Worm (Caenorhabditis elegans) whole organism, L4 larva: ENCODE data around the gene mls-2.

Experiments used
- F10B5.3 ChIP-seq: sonication (generic microtip); optimal IDR thresholded peaks from 2 replicates; lab custom pipeline; 2016; ENCODE audit warnings: mild to moderate bottlenecking, missing genetic modification characterization, missing compliant biosample characterization
- F44E2.7 ChIP-seq: fragments of 200-800 bp; sonication (Bioruptor generic); IDR thresholded peaks from 2 replicates; pipeline ENCODE4 v2.1.2; 2022; ENCODE audit warnings: missing genetic modification characterization, missing compliant biosample characterization
- T20F7.1 ChIP-seq: fragments of 200-800 bp; sonication (Bioruptor generic); optimal IDR thresholded peaks from 2 replicates; lab custom pipeline; 2018; ENCODE audit warnings: mild to moderate bottlenecking, missing genetic modification characterization, missing compliant biosample characterization
- T26A8.4 ChIP-seq: fragments of 200-800 bp; sonication (Bioruptor generic); IDR thresholded peaks from 2 replicates; pipeline ENCODE4 v1.3.6; 2022; ENCODE audit warnings: missing genetic modification characterization, missing compliant biosample characterization
- Y105C5A.15 ChIP-seq: fragments of 200-800 bp; sonication (Bioruptor generic); IDR thresholded peaks from 2 replicates; pipeline ENCODE4 v1.3.6; 2022; ENCODE audit warnings: missing genetic modification characterization, missing compliant biosample characterization
- ZK337.2 ChIP-seq: fragments of 200-800 bp; sonication (Bioruptor generic); IDR thresholded peaks from 2 replicates; pipeline ENCODE4 v1.3.6; 2022; ENCODE audit warnings: missing genetic modification reagents, missing genetic modification characterization, missing compliant biosample characterization
- ama-1 ChIP-seq: fragments of 150-350 bp; optimal IDR thresholded peaks from 2 replicates; lab custom pipeline; 2014; ENCODE audit warnings: inconsistent platforms, mixed read lengths
- arid-1 ChIP-seq: fragments of 200-800 bp; sonication (Bioruptor generic); conservative IDR thresholded peaks from 2 replicates; pipeline ENCODE4 v1.3.6; 2022; ENCODE audit warnings: missing genetic modification reagents, missing genetic modification characterization, missing compliant biosample characterization
- ceh-20 ChIP-seq: fragments of 200-800 bp; sonication (Bioruptor generic); IDR thresholded peaks from 2 replicates; pipeline ENCODE4 v1.3.6; 2022; ENCODE audit warnings: missing genetic modification reagents, missing genetic modification characterization, missing compliant biosample characterization
- ceh-28 ChIP-seq: fragments of 150-350 bp; optimal IDR thresholded peaks from 2 replicates; lab custom pipeline; 2014; ENCODE audit warnings: missing biosample characterization, missing genetic modification reagents, missing genetic modification characterization
- ceh-32 ChIP-seq: sonication (generic microtip); optimal IDR thresholded peaks from 2 replicates; lab custom pipeline; 2016; ENCODE audit warnings: mild to moderate bottlenecking, missing genetic modification characterization, missing compliant biosample characterization; ENCODE audit not compliant: poor library complexity
- ceh-44 ChIP-seq: fragments of 200-800 bp; sonication (Bioruptor generic); IDR thresholded peaks from 2 replicates; pipeline ENCODE4 v1.3.6; 2022; ENCODE audit warnings: missing genetic modification reagents, missing genetic modification characterization, missing compliant biosample characterization
- ceh-82 ChIP-seq: sonication (generic microtip); optimal IDR thresholded peaks from 2 replicates; lab custom pipeline; 2017; ENCODE audit warnings: missing biosample characterization, missing genetic modification characterization
- cey-2 ChIP-seq: sonication (generic microtip); optimal IDR thresholded peaks from 3 replicates; lab custom pipeline; 2017; ENCODE audit warnings: missing genetic modification characterization, mild to moderate bottlenecking, missing compliant biosample characterization, antibody characterized with exemption, borderline replicate concordance; ENCODE audit not compliant: insufficient read depth
- daf-12 ChIP-seq: fragments of 150-350 bp; optimal IDR thresholded peaks from 2 replicates; lab custom pipeline; 2014; ENCODE audit warnings: missing biosample characterization, missing genetic modification reagents, missing genetic modification characterization
- daf-16 ChIP-seq, 3 experiments: sonication (generic microtip); optimal IDR thresholded peaks; 2 replicates each; lab custom pipeline; 2016 to 2017; ENCODE audit warnings: missing genetic modification characterization in 3 of 3, missing genetic modification reagents in 3 of 3, mild to moderate bottlenecking in 2 of 3, missing compliant biosample characterization in 2 of 3, missing biosample characterization in 1 of 3, moderate library complexity in 1 of 3
- daf-8 ChIP-seq: fragments of 200-800 bp; sonication (Bioruptor generic); IDR thresholded peaks from 2 replicates; pipeline ENCODE4 v1.3.6; 2022; ENCODE audit warnings: missing genetic modification characterization, missing compliant biosample characterization
- dmd-6 ChIP-seq: fragments of 200-800 bp; sonication (Bioruptor generic); IDR thresholded peaks from 2 replicates; pipeline ENCODE4 v1.3.6; 2022; ENCODE audit warnings: missing genetic modification reagents, missing genetic modification characterization, missing compliant biosample characterization
- dmd-8 ChIP-seq: fragments of 200-800 bp; sonication (Bioruptor generic); IDR thresholded peaks from 2 replicates; pipeline ENCODE4 v1.3.6; 2022; ENCODE audit warnings: missing genetic modification characterization, missing compliant biosample characterization
- dve-1 ChIP-seq: sonication (generic microtip); optimal IDR thresholded peaks from 2 replicates; lab custom pipeline; 2017; ENCODE audit warnings: antibody characterized with exemption, mild to moderate bottlenecking, missing genetic modification characterization, missing compliant biosample characterization; ENCODE audit not compliant: insufficient read depth
- egl-27 ChIP-seq: sonication (generic microtip); optimal IDR thresholded peaks from 3 replicates; lab custom pipeline; 2017; ENCODE audit warnings: missing biosample characterization, missing genetic modification reagents, missing genetic modification characterization
- fkh-10 ChIP-seq: fragments of 150-350 bp; optimal IDR thresholded peaks from 2 replicates; lab custom pipeline; 2014; ENCODE audit warnings: missing biosample characterization, missing genetic modification reagents, missing genetic modification characterization
- fos-1 ChIP-seq: fragments of 150-350 bp; optimal IDR thresholded peaks from 2 replicates; lab custom pipeline; 2014; ENCODE audit warnings: missing biosample characterization, missing genetic modification characterization
- hif-1 ChIP-seq, 2 experiments: sonication (generic microtip); optimal IDR thresholded peaks; 2 replicates each; lab custom pipeline; 2016 to 2017; ENCODE audit warnings: missing compliant biosample characterization in 2 of 2, missing genetic modification characterization in 2 of 2, missing genetic modification reagents in 2 of 2, missing genotype in 2 of 2, mild to moderate bottlenecking in 1 of 2
- hlh-30 ChIP-seq: sonication (generic microtip); optimal IDR thresholded peaks from 2 replicates; lab custom pipeline; 2017; ENCODE audit warnings: antibody characterized with exemption, mild to moderate bottlenecking, missing genetic modification characterization, missing compliant biosample characterization; ENCODE audit not compliant: insufficient read depth
- lim-7 ChIP-seq: fragments of 200-800 bp; sonication (Bioruptor generic); IDR thresholded peaks from 2 replicates; pipeline ENCODE4 v1.3.6; 2022; ENCODE audit warnings: missing genetic modification characterization, missing compliant biosample characterization
- lin-13 ChIP-seq: fragments of 150-350 bp; optimal IDR thresholded peaks from 2 replicates; lab custom pipeline; 2014; ENCODE audit warnings: missing biosample characterization, missing genetic modification reagents, missing genetic modification characterization
- lin-38 ChIP-seq: fragments of 200-800 bp; sonication (Bioruptor generic); IDR thresholded peaks from 2 replicates; pipeline ENCODE4 v1.3.6; 2022; ENCODE audit warnings: missing genetic modification reagents, missing genetic modification characterization, missing compliant biosample characterization
- lin-39 ChIP-seq: fragments of 150-350 bp; optimal IDR thresholded peaks from 2 replicates; lab custom pipeline; 2014; ENCODE audit warnings: missing biosample characterization, missing genetic modification reagents, missing genetic modification characterization
- madf-5 ChIP-seq, 2 experiments: fragments of 200-800 bp; sonication (Bioruptor generic); IDR thresholded peaks; 2 replicates each; pipeline ENCODE4 v1.3.6; 2022; ENCODE audit warnings: missing compliant biosample characterization in 2 of 2, missing genetic modification characterization in 2 of 2
- mdl-1 ChIP-seq, 2 experiments: fragments of 150-350 bp in 1 of 2; sonication (generic microtip) in 1 of 2; optimal IDR thresholded peaks; 2 replicates each; lab custom pipeline; 2014 to 2017; ENCODE audit warnings: missing biosample characterization in 2 of 2, missing genetic modification characterization in 2 of 2
- mxl-3 ChIP-seq: fragments of 200-800 bp; sonication (Bioruptor generic); optimal IDR thresholded peaks from 2 replicates; lab custom pipeline; 2018; ENCODE audit warnings: mild to moderate bottlenecking, missing genetic modification characterization, missing compliant biosample characterization
- nhr-111 ChIP-seq: fragments of 200-800 bp; sonication (Bioruptor generic); optimal IDR thresholded peaks from 2 replicates; lab custom pipeline; 2018; ENCODE audit warnings: mild to moderate bottlenecking, missing genetic modification characterization, missing compliant biosample characterization
- nhr-237 ChIP-seq: sonication (generic microtip); optimal IDR thresholded peaks from 2 replicates; lab custom pipeline; 2017; ENCODE audit warnings: missing biosample characterization, missing genetic modification characterization
- nhr-28 ChIP-seq: fragments of 150-350 bp; optimal IDR thresholded peaks from 2 replicates; lab custom pipeline; 2014; ENCODE audit warnings: missing biosample characterization, missing genetic modification characterization
- php-3 ChIP-seq: fragments of 200-800 bp; sonication (Bioruptor generic); IDR thresholded peaks from 2 replicates; pipeline ENCODE4 v1.3.6; 2022; ENCODE audit warnings: missing genetic modification reagents, missing genetic modification characterization, missing compliant biosample characterization
- pqm-1 ChIP-seq: sonication (generic microtip); optimal IDR thresholded peaks from 2 replicates; lab custom pipeline; 2017; ENCODE audit warnings: missing biosample characterization, missing genetic modification characterization
- rbr-2 ChIP-seq: sonication (generic microtip); optimal IDR thresholded peaks from 2 replicates; lab custom pipeline; 2016; ENCODE audit warnings: missing genotype, missing genetic modification characterization, missing compliant biosample characterization
- set-16 ChIP-seq: fragments of 200-800 bp; sonication (Bioruptor generic); IDR thresholded peaks from 2 replicates; pipeline ENCODE4 v1.3.6; 2022; ENCODE audit warnings: missing genetic modification reagents, missing genetic modification characterization, missing compliant biosample characterization
- tag-97 ChIP-seq: fragments of 200-800 bp; sonication (Bioruptor generic); IDR thresholded peaks from 2 replicates; pipeline ENCODE4 v1.3.6; 2022; ENCODE audit warnings: missing genetic modification characterization, missing compliant biosample characterization
- unc-39 ChIP-seq: sonication (generic microtip); optimal IDR thresholded peaks from 2 replicates; lab custom pipeline; 2017; ENCODE audit warnings: missing biosample characterization, missing genetic modification characterization
- unc-62 ChIP-seq, 3 experiments: fragments of 150-350 bp in 1 of 3; sonication (generic microtip); optimal IDR thresholded peaks in 2 of 3; peaks in 1 of 3; 1 replicate in 1 of 3; 2 replicates in 2 of 3; lab custom pipeline; 2014 to 2017; ENCODE audit warnings: missing biosample characterization in 3 of 3, missing genetic modification characterization in 3 of 3, missing genetic modification reagents in 3 of 3, missing genotype in 1 of 3
- zfp-2 ChIP-seq: sonication (generic microtip); optimal IDR thresholded peaks from 2 replicates; lab custom pipeline; 2016; ENCODE audit warnings: mild to moderate bottlenecking, missing genetic modification characterization, missing compliant biosample characterization
- ztf-11 ChIP-seq: fragments of 150-350 bp; optimal IDR thresholded peaks from 2 replicates; lab custom pipeline; 2014; ENCODE audit warnings: missing biosample characterization, missing genetic modification characterization

Gene mls-2

DNA sequence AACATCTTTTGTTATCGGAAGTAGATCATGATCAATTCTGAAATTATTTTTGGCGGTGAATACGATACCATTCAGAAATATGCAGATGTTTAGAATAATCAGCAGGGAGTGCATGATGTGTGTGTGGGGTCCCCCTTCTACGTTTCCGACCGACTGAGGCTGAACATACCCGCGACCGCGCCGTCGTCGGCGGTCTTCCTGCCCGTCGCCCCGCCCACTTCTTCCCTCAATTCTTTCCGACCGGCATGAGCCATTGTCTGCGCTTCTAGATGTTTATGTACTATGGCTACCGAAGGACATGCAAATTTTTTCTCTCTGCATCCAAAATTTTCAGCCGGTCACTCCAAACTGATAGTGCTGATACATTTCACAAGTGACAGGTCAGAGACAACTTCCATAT, 17.4 kb downstream of the mls-2 start:
- TF ChIP-seq php-3 (GFP tag; lab: Robert Waterston, UW): no peak
- no peak for TF ChIP-seq nhr-237 (tag; lab: Kevin White, UChicago)
- TF ChIP-seq T26A8.4 (GFP tag; lab: Robert Waterston, UW): no peak
- TF ChIP-seq nhr-111 (GFP tag; lab: Kevin White, UChicago): no peak
- no peak for TF ChIP-seq daf-16 (GFP tag; optimal IDR thresholded peaks at IDR 0.05; lab: Kevin White, UChicago)
- TF ChIP-seq daf-16 (tag; optimal IDR thresholded peaks at IDR 0.05; lab: Kevin White, UChicago): no peak
- no peak for TF ChIP-seq egl-27 (tag; lab: Kevin White, UChicago)
- no peak for TF ChIP-seq ceh-82
- TF ChIP-seq pqm-1 (tag; lab: Kevin White, UChicago): no peak
- no peak for TF ChIP-seq cey-2 (tag; lab: Kevin White, UChicago)
- TF ChIP-seq madf-5 (GFP tag; IDR thresholded peaks at IDR 0.05; lab: Robert Waterston, UW): 0 out of 4 replicates have a peak, but pooled peaks of 1 of the 2 experiments have one; percentile 59
- peak; percentile 70 for TF ChIP-seq set-16 (GFP tag; lab: Robert Waterston, UW)
- no peak for TF ChIP-seq rbr-2 (tag; lab: Kevin White, UChicago)
- TF ChIP-seq ZK337.2 (GFP tag; lab: Robert Waterston, UW): no peak
- no peak for TF ChIP-seq Y105C5A.15 (GFP tag; lab: Robert Waterston, UW)
- TF ChIP-seq dmd-6 (GFP tag; lab: Robert Waterston, UW): peak; percentile 25; the same call in 1 of the 2 replicates
- TF ChIP-seq hif-1 (tag; optimal IDR thresholded peaks at IDR 0.05; lab: Kevin White, UChicago): no peak

- TF ChIP-seq unc-39 (no peak), F44E2.7 (no peak), dve-1 (no peak), T20F7.1 (GFP tag; lab: Kevin White, UChicago) (no peak), lim-7 (GFP tag; lab: Robert Waterston, UW) (no peak), unc-62 (GFP tag; optimal IDR thresholded peaks at IDR 0.05 in 1 of 2; lab: Kevin White, UChicago) (peak in 1 of 2 experiments; percentile 78), unc-62 (tag; optimal IDR thresholded peaks at IDR 0.05; lab: Kevin White, UChicago) (no peak), nhr-28 (tag; lab: Kevin White, UChicago) (no peak)
These were observed 19.2 kb downstream of the mls-2 start for ce11 chrX:4742285-4742684.

- TF ChIP-seq ceh-20 (GFP tag; lab: Robert Waterston, UW) (peak; percentile 67; the same call in 1 of the 2 replicates), fos-1 (tag; lab: Kevin White, UChicago) (no peak), rbr-2 (tag; lab: Kevin White, UChicago) (no peak), lin-13 (GFP tag; lab: Kevin White, UChicago) (no peak), ceh-32 (tag; lab: Kevin White, UChicago) (no peak), lin-39 (peak; percentile 47), ceh-28 (tag; lab: Kevin White, UChicago) (no peak), hlh-30 (tag; lab: Kevin White, UChicago) (peak; percentile 20), unc-62 (GFP tag; optimal IDR thresholded peaks at IDR 0.05 in 1 of 2; lab: Kevin White, UChicago) (peak in 1 of 2 experiments; percentile 31), unc-62 (tag; optimal IDR thresholded peaks at IDR 0.05; lab: Kevin White, UChicago) (no peak), fkh-10 (no peak)
These were observed 20.8 kb downstream of the mls-2 start for ce11 chrX:4740630-4741029.

DNA sequence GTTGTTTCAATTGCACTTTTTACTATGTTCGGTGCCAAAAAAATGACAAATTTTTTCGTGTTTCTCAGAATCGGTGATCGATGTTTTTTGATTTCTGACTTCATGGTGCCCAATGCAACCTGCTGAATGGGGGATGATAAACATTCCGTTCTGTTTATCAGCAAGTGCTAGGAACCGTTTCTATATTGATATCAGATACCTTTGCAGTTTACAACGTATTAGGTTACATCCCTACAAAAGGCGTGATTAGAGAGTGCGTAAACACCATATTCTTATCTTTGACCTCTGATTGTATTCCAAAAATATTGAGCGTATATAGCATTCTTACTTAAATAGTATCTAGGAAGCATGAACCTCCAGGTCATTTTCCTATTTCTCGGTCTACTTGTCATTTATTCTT, 28.7 kb downstream of the mls-2 start, which contains the start of gene aman-1:
aman-1 (plus strand) TSS at position 344 of the 400 bp plus-strand sequence.
- no peak for TF ChIP-seq mdl-1 (tag; optimal IDR thresholded peaks at IDR 0.05; lab: Kevin White, UChicago)
- TF ChIP-seq ztf-11 (tag; lab: Kevin White, UChicago): no peak
- TF ChIP-seq lin-38 (GFP tag; lab: Robert Waterston, UW): no peak
- no peak for TF ChIP-seq tag-97 (GFP tag; lab: Robert Waterston, UW)
- TF ChIP-seq zfp-2: no peak
- TF ChIP-seq ama-1: no peak
- no peak for TF ChIP-seq daf-8 (GFP tag; lab: Robert Waterston, UW)
- no peak for TF ChIP-seq mxl-3
- no peak for TF ChIP-seq unc-39
- TF ChIP-seq ceh-44 (GFP tag; lab: Robert Waterston, UW): no peak
- no peak for TF ChIP-seq dmd-8 (GFP tag; lab: Robert Waterston, UW)
- TF ChIP-seq arid-1 (GFP tag; lab: Robert Waterston, UW): no peak
- TF ChIP-seq F10B5.3 (tag; lab: Kevin White, UChicago): no peak
- TF ChIP-seq daf-12 (tag; lab: Kevin White, UChicago): no peak
- no peak for TF ChIP-seq hif-1 (tag; optimal IDR thresholded peaks at IDR 0.05; lab: Kevin White, UChicago)
- TF ChIP-seq set-16 (GFP tag; lab: Robert Waterston, UW): no peak
